Worm (Caenorhabditis elegans) whole organism, midembryonic: Measurements from ENCODE around the gene pkd-2.

ENCODE experiments used
- T22C8.4 ChIP-seq: fragments of 200-800 bp; sonication (Bioruptor generic); IDR thresholded peaks from 2 replicates; pipeline ENCODE4 v1.3.6; 2022; ENCODE audit warnings: missing genetic modification characterization, missing compliant biosample characterization
- cog-1 ChIP-seq: sonication (generic microtip); optimal IDR thresholded peaks from 2 replicates; lab custom pipeline; 2016; ENCODE audit warnings: missing genetic modification characterization, missing compliant biosample characterization
- flt-1 ChIP-seq: fragments of 200-800 bp; sonication (Bioruptor generic); IDR thresholded peaks from 2 replicates; pipeline ENCODE4 v1.3.6; 2022; ENCODE audit warnings: missing genetic modification characterization, missing compliant biosample characterization
- klf-2 ChIP-seq: fragments of 200-800 bp; sonication (Bioruptor generic); conservative IDR thresholded peaks from 2 replicates; pipeline ENCODE4 v1.3.6; 2022; ENCODE audit warnings: missing genetic modification reagents, missing genetic modification characterization, missing compliant biosample characterization
- tab-1 ChIP-seq: fragments of 200-800 bp; sonication (Bioruptor generic); IDR thresholded peaks from 2 replicates; pipeline ENCODE4 v1.3.6; 2022; ENCODE audit warnings: missing genetic modification characterization, missing compliant biosample characterization
- ztf-23 ChIP-seq: fragments of 200-800 bp; sonication (Bioruptor generic); IDR thresholded peaks from 2 replicates; pipeline ENCODE4 v1.3.6; 2022; ENCODE audit warnings: missing genetic modification reagents, missing genetic modification characterization, missing compliant biosample characterization
- ztf-29 ChIP-seq: fragments of 200-800 bp; sonication (Bioruptor generic); IDR thresholded peaks from 2 replicates; pipeline ENCODE4 v1.3.6; 2022; ENCODE audit warnings: missing genetic modification reagents, missing genetic modification characterization, missing compliant biosample characterization

- TF ChIP-seq flt-1 (GFP tag; lab: Robert Waterston, UW) = no peak
- no peak for TF ChIP-seq ztf-29 (GFP tag; lab: Robert Waterston, UW)
- TF ChIP-seq cog-1 (tag; lab: Kevin White, UChicago) = no peak
- no peak for TF ChIP-seq ztf-23
- TF ChIP-seq tab-1 (GFP tag; lab: Robert Waterston, UW) = no peak
- no peak for TF ChIP-seq klf-2 (GFP tag; lab: Robert Waterston, UW)
- TF ChIP-seq T22C8.4 (GFP tag; lab: Robert Waterston, UW) = no peak
Observed at ce11 chrIV:15202923-15203322, 31.9 kb downstream of the pkd-2 start, which contains the start of gene sra-30.
